Fruit fly (Drosophila melanogaster) whole organism, embryonic: ENCODE data around the gene MtnF.

Source experiments
- ATbp ChIP-seq: fragments of 200-800 bp; sonication (Bioruptor generic); optimal IDR thresholded peaks from 2 replicates; lab custom pipeline; 2017; ENCODE audit warnings: missing biosample characterization, mild to moderate bottlenecking, missing genetic modification characterization, missing genetic modification reagents
- B-H2 ChIP-seq: fragments of 200-800 bp; sonication (Bioruptor generic); optimal IDR thresholded peaks from 2 replicates; lab custom pipeline; 2018; ENCODE audit warnings: missing biosample characterization, mild to moderate bottlenecking, missing genetic modification characterization
- Blimp-1 ChIP-seq: fragments of 200-800 bp; sonication (Bioruptor generic); optimal IDR thresholded peaks from 3 replicates; lab custom pipeline; 2018; ENCODE audit warnings: missing biosample characterization, missing genetic modification characterization, mild to moderate bottlenecking, moderate library complexity, missing genetic modification reagents
- CG10274 ChIP-seq: fragments of 200-800 bp; sonication (Bioruptor generic); optimal IDR thresholded peaks from 3 replicates; lab custom pipeline; 2017; ENCODE audit warnings: missing biosample characterization, mild to moderate bottlenecking, missing genetic modification characterization
- CG10321 ChIP-seq: fragments of 200-800 bp; sonication (Bioruptor generic); IDR thresholded peaks from 2 replicates; pipeline ENCODE4 v1.3.6; 2022; ENCODE audit warnings: missing biosample characterization, missing genetic modification characterization
- CG12104 ChIP-seq: fragments of 200-800 bp; sonication (Bioruptor generic); optimal IDR thresholded peaks from 3 replicates; lab custom pipeline; 2016; ENCODE audit warnings: missing biosample characterization, missing genetic modification characterization
- CG12155 ChIP-seq: fragments of 200-800 bp; sonication (Bioruptor generic); optimal IDR thresholded peaks from 3 replicates; lab custom pipeline; 2016; ENCODE audit warnings: missing biosample characterization, missing genetic modification characterization
- CG14050 ChIP-seq: fragments of 200-800 bp; sonication (Bioruptor generic); IDR thresholded peaks from 3 replicates; pipeline ENCODE4 v1.3.6; 2022; ENCODE audit warnings: missing biosample characterization, missing genetic modification characterization
- CG16779 ChIP-seq: fragments of 200-800 bp; sonication (Bioruptor generic); IDR thresholded peaks from 2 replicates; pipeline ENCODE4 v1.3.6; 2022; ENCODE audit warnings: missing biosample characterization, missing genetic modification characterization
- CG1792 ChIP-seq: fragments of 200-800 bp; sonication (Bioruptor generic); optimal IDR thresholded peaks from 2 replicates; lab custom pipeline; 2016; ENCODE audit warnings: missing biosample characterization, missing genetic modification characterization
- CG2678 ChIP-seq: fragments of 200-800 bp; sonication (Bioruptor generic); optimal IDR thresholded peaks from 3 replicates; lab custom pipeline; 2019; ENCODE audit warnings: missing biosample characterization, mild to moderate bottlenecking, missing genetic modification characterization, moderate library complexity
- CG2712 ChIP-seq: fragments of 200-800 bp; optimal IDR thresholded peaks from 3 replicates; lab custom pipeline; 2019; ENCODE audit warnings: missing biosample characterization, mild to moderate bottlenecking, missing genetic modification characterization, moderate library complexity
- CG2889 ChIP-seq: fragments of 200-800 bp; sonication (Bioruptor generic); IDR thresholded peaks from 3 replicates; pipeline ENCODE4 v1.3.6; 2022; ENCODE audit warnings: missing biosample characterization, missing genetic modification characterization
- CG7556 ChIP-seq: fragments of 200-800 bp; sonication (Bioruptor generic); optimal IDR thresholded peaks from 2 replicates; lab custom pipeline; 2017; ENCODE audit warnings: missing biosample characterization, mild to moderate bottlenecking, missing genetic modification characterization
- CG9437 ChIP-seq: fragments of 200-800 bp; sonication (Bioruptor generic); optimal IDR thresholded peaks from 2 replicates; lab custom pipeline; 2018; ENCODE audit warnings: missing biosample characterization, mild to moderate bottlenecking, missing genetic modification characterization
- CG9932 ChIP-seq: fragments of 200-800 bp; sonication (Bioruptor generic); IDR thresholded peaks from 2 replicates; pipeline ENCODE4 v1.3.6; 2022; ENCODE audit warnings: missing biosample characterization, missing genetic modification characterization
- Camta ChIP-seq: fragments of 200-800 bp; sonication (Bioruptor generic); optimal IDR thresholded peaks from 2 replicates; lab custom pipeline; 2016; ENCODE audit warnings: missing biosample characterization, missing genetic modification characterization
- HLH54F ChIP-seq: fragments of 200-800 bp; sonication (Bioruptor generic); optimal IDR thresholded peaks from 3 replicates; lab custom pipeline; 2016; ENCODE audit warnings: missing biosample characterization, missing genetic modification characterization
- Hr3 ChIP-seq: fragments of 200-800 bp; sonication (Bioruptor generic); optimal IDR thresholded peaks from 3 replicates; lab custom pipeline; 2016; ENCODE audit warnings: missing biosample characterization, missing genetic modification characterization
- Nf-YA ChIP-seq: fragments of 200-800 bp; sonication (Bioruptor generic); IDR thresholded peaks from 2 replicates; pipeline ENCODE4 v1.3.6; 2022; ENCODE audit warnings: missing biosample characterization, missing genetic modification characterization
- Oaz ChIP-seq: fragments of 200-800 bp; sonication (Bioruptor generic); IDR thresholded peaks from 2 replicates; pipeline ENCODE4 v1.3.6; 2022; ENCODE audit warnings: missing biosample characterization, missing genetic modification characterization
- Rfx ChIP-seq: fragments of 200-800 bp; sonication (Bioruptor generic); IDR thresholded peaks from 2 replicates; pipeline ENCODE4 v1.3.6; 2022; ENCODE audit warnings: missing biosample characterization, missing genetic modification characterization
- Vsx1 ChIP-seq: fragments of 200-800 bp; sonication (Bioruptor generic); optimal IDR thresholded peaks from 2 replicates; lab custom pipeline; 2017; ENCODE audit warnings: missing biosample characterization, mild to moderate bottlenecking, missing genetic modification characterization, missing genetic modification reagents
- YL-1 ChIP-seq: fragments of 200-800 bp; sonication (Bioruptor generic); optimal IDR thresholded peaks from 3 replicates; lab custom pipeline; 2017; ENCODE audit warnings: missing biosample characterization, mild to moderate bottlenecking, missing genetic modification characterization
- amos ChIP-seq: fragments of 200-800 bp; sonication (Bioruptor generic); IDR thresholded peaks from 2 replicates; pipeline ENCODE4 v1.3.6; 2022; ENCODE audit warnings: missing biosample characterization, missing genetic modification characterization; ENCODE audit not compliant: partially characterized antibody
- ash1 ChIP-seq: fragments of 200-800 bp; sonication (Bioruptor generic); optimal IDR thresholded peaks from 2 replicates; lab custom pipeline; 2018; ENCODE audit warnings: missing biosample characterization, mild to moderate bottlenecking, missing genetic modification characterization
- ato ChIP-seq: fragments of 200-800 bp; sonication (Bioruptor generic); IDR thresholded peaks from 2 replicates; pipeline ENCODE4 v1.3.6; 2022; ENCODE audit warnings: missing biosample characterization, missing genetic modification characterization; ENCODE audit not compliant: partially characterized antibody
- br ChIP-seq: fragments of >200 bp; optimal IDR thresholded peaks from 2 replicates; lab custom pipeline; 2017
- chn ChIP-seq: fragments of 200-800 bp; sonication (Bioruptor generic); optimal IDR thresholded peaks from 2 replicates; lab custom pipeline; 2016; ENCODE audit warnings: missing biosample characterization, missing genetic modification characterization
- crol ChIP-seq: fragments of 200-800 bp; sonication (Bioruptor generic); IDR thresholded peaks from 2 replicates; pipeline ENCODE4 v1.3.6; 2022; ENCODE audit warnings: missing biosample characterization, missing genetic modification characterization
- da ChIP-seq: fragments of 200-800 bp; sonication (Bioruptor generic); optimal IDR thresholded peaks from 2 replicates; lab custom pipeline; 2016; ENCODE audit warnings: missing biosample characterization, missing genetic modification characterization
- ems ChIP-seq: fragments of 200-800 bp; sonication (Bioruptor generic); optimal IDR thresholded peaks from 3 replicates; lab custom pipeline; 2016; ENCODE audit warnings: missing biosample characterization, missing genetic modification characterization
- grn ChIP-seq: fragments of 200-800 bp; sonication (Bioruptor generic); optimal IDR thresholded peaks from 3 replicates; lab custom pipeline; 2017; ENCODE audit warnings: missing biosample characterization, missing genetic modification characterization
- gsb-n ChIP-seq: fragments of 200-800 bp; sonication (Bioruptor generic); optimal IDR thresholded peaks from 3 replicates; lab custom pipeline; 2018; ENCODE audit warnings: missing biosample characterization, mild to moderate bottlenecking, missing genetic modification characterization
- ham ChIP-seq: fragments of 200-800 bp; sonication (Bioruptor generic); IDR thresholded peaks from 2 replicates; pipeline ENCODE4 v1.3.6; 2022; ENCODE audit warnings: missing biosample characterization, missing genetic modification characterization
- inv ChIP-seq: fragments of 200-800 bp; sonication (Bioruptor generic); IDR thresholded peaks from 2 replicates; pipeline ENCODE4 v1.3.6; 2022; ENCODE audit warnings: missing biosample characterization, missing genetic modification characterization; ENCODE audit not compliant: partially characterized antibody
- jumu ChIP-seq: fragments of 200-800 bp; sonication (Bioruptor generic); optimal IDR thresholded peaks from 3 replicates; lab custom pipeline; 2016; ENCODE audit warnings: missing biosample characterization, missing genetic modification characterization
- kah ChIP-seq: fragments of 200-800 bp; sonication (Bioruptor generic); optimal IDR thresholded peaks from 2 replicates; lab custom pipeline; 2018; ENCODE audit warnings: missing biosample characterization, mild to moderate bottlenecking, missing genetic modification characterization
- lov ChIP-seq, 2 experiments: fragments of 200-800 bp in 1 of 2; fragments of >200 bp in 1 of 2; sonication (Bioruptor generic) in 1 of 2; IDR thresholded peaks in 1 of 2; optimal IDR thresholded peaks in 1 of 2; 2 replicates in 1 of 2; 3 replicates in 1 of 2; pipeline versions ENCODE4 v1.3.6 to Lab custom; 2017 to 2022; ENCODE audit warnings: missing biosample characterization in 1 of 2, missing genetic modification characterization in 1 of 2
- p53 ChIP-seq: fragments of 200-800 bp; sonication (Bioruptor generic); optimal IDR thresholded peaks from 2 replicates; lab custom pipeline; 2016; ENCODE audit warnings: missing biosample characterization, missing genetic modification characterization
- pb ChIP-seq: fragments of 200-800 bp; sonication (Bioruptor generic); optimal IDR thresholded peaks from 3 replicates; lab custom pipeline; 2016; ENCODE audit warnings: missing biosample characterization, missing genetic modification characterization
- pita ChIP-seq: fragments of 200-800 bp; sonication (Bioruptor generic); optimal IDR thresholded peaks from 2 replicates; lab custom pipeline; 2017; ENCODE audit warnings: missing biosample characterization, mild to moderate bottlenecking, missing genetic modification characterization
- psq ChIP-seq: fragments of 200-800 bp; sonication (Bioruptor generic); optimal IDR thresholded peaks from 2 replicates; lab custom pipeline; 2017; ENCODE audit warnings: missing biosample characterization, missing genetic modification characterization
- scrt ChIP-seq: fragments of 200-800 bp; sonication (Bioruptor generic); optimal IDR thresholded peaks from 2 replicates; lab custom pipeline; 2018; ENCODE audit warnings: missing biosample characterization, mild to moderate bottlenecking, missing genetic modification characterization, moderate library complexity
- sim ChIP-seq: fragments of 200-800 bp; sonication (Bioruptor generic); IDR thresholded peaks from 2 replicates; pipeline ENCODE4 v1.3.6; 2022; ENCODE audit warnings: missing biosample characterization, missing genetic modification characterization
- sisA ChIP-seq: fragments of 200-800 bp; sonication (Bioruptor generic); IDR thresholded peaks from 2 replicates; pipeline ENCODE4 v1.3.6; 2022; ENCODE audit warnings: missing biosample characterization, missing genetic modification characterization
- sna ChIP-seq: fragments of 200-800 bp; sonication (Bioruptor generic); IDR thresholded peaks from 2 replicates; pipeline ENCODE4 v1.3.6; 2022; ENCODE audit warnings: missing biosample characterization, missing genetic modification characterization; ENCODE audit not compliant: partially characterized antibody
- so ChIP-seq: fragments of 200-800 bp; sonication (Bioruptor generic); IDR thresholded peaks from 3 replicates; pipeline ENCODE4 v1.3.6; 2022; ENCODE audit warnings: missing biosample characterization, missing genetic modification characterization
- sob ChIP-seq: fragments of 200-800 bp; sonication (Bioruptor generic); IDR thresholded peaks from 2 replicates; pipeline ENCODE4 v1.3.6; 2022; ENCODE audit warnings: missing biosample characterization, missing genetic modification characterization
- ttk ChIP-seq: fragments of 200-800 bp; sonication (Bioruptor generic); IDR thresholded peaks from 2 replicates; pipeline ENCODE4 v2.1.2; 2022; ENCODE audit warnings: missing biosample characterization, missing genetic modification characterization
- vfl ChIP-seq: fragments of 200-800 bp; sonication (Bioruptor generic); optimal IDR thresholded peaks from 2 replicates; lab custom pipeline; 2016; ENCODE audit warnings: missing biosample characterization, missing genetic modification characterization
- wor ChIP-seq: fragments of 200-800 bp; sonication (Bioruptor generic); IDR thresholded peaks from 2 replicates; pipeline ENCODE4 v1.3.6; 2022; ENCODE audit warnings: missing biosample characterization, missing genetic modification characterization

The MtnF gene

DNA sequence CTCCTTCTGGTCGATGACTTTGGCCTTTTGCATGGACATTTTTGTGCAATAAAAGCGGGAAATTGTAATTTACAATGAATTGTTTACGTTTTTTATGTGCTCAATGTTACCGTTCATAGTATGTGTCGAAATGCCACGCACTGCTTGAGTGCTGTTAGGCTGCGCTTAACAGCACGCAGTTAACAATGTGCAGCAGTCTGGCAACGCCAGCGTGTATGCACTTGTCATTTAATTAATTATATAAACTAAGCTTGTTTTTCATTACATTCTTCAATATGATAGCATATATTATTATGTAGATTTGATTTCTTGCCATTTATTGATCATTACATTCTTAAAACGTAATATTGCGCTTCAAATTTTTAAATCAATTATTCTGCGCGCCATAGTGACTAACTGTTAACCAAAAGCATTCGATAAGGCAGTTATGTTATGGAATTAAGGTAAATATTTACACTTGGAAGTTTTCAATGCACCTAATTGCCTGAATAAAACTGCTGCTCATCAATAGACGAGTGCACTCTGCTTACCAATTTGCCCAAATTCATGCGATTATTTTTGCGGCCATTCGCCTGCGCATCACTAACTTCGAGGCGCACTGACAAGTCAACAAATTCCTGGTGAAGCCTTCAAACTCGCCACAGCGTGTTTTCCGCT lies 49.8 kb downstream of the MtnF start, which contains the start of the genes CG13625 and mld:
CG13625 (minus strand) TSS at position 119 of the 657 bp plus-strand sequence.
mld (plus strand) TSS at position 612 of the 657 bp plus-strand sequence.
- TF ChIP-seq crol (GFP tag; lab: Robert Waterston, UW) (no peak), CG9437 (GFP tag; lab: Kevin White, UChicago) (peak; percentile 71), CG7556 (GFP tag; lab: Kevin White, UChicago) (no peak), br (lab: Kevin White, UChicago) (no peak), HLH54F (GFP tag; lab: Kevin White, UChicago) (no peak), so (no peak), p53 (GFP tag; lab: Kevin White, UChicago) (no peak), ham (GFP tag; lab: Robert Waterston, UW) (no peak), gsb-n (tag; lab: Kevin White, UChicago) (no peak), CG10321 (no peak), CG14050 (no peak), ash1 (GFP tag; lab: Kevin White, UChicago) (no peak), psq (GFP tag; lab: Kevin White, UChicago) (no peak), sisA (no peak), kah (peak; percentile 16), ato (GFP tag; lab: Robert Waterston, UW) (no peak), amos (GFP tag; lab: Robert Waterston, UW) (no peak), jumu (GFP tag; lab: Kevin White, UChicago) (no peak), chn (GFP tag; lab: Kevin White, UChicago) (peak; percentile 18), scrt (GFP tag; lab: Kevin White, UChicago) (no peak), CG12104 (GFP tag; lab: Kevin White, UChicago) (no peak), Vsx1 (GFP tag; lab: Kevin White, UChicago) (no peak), ttk (GFP tag; lab: Robert Waterston, UW) (no peak), CG1792 (no peak), pita (GFP tag; lab: Kevin White, UChicago) (no peak), Nf-YA (GFP tag; lab: Robert Waterston, UW) (no peak), CG16779 (GFP tag; lab: Robert Waterston, UW) (no peak), CG2712 (tag; lab: Kevin White, UChicago) (peak; percentile 6), ems (GFP tag; lab: Kevin White, UChicago) (no peak), sob (GFP tag; lab: Robert Waterston, UW) (no peak), Camta (no peak), Hr3 (GFP tag; lab: Kevin White, UChicago) (no peak), grn (GFP tag; lab: Kevin White, UChicago) (no peak), inv (GFP tag; lab: Robert Waterston, UW) (no peak), ATbp (GFP tag; lab: Kevin White, UChicago) (no peak), pb (no peak), lov (optimal IDR thresholded peaks at IDR 0.05; lab: Kevin White, UChicago) (no peak), lov (GFP tag; IDR thresholded peaks at IDR 0.05; lab: Robert Waterston, UW) (no peak), sna (GFP tag; lab: Robert Waterston, UW) (no peak), Blimp-1 (GFP tag; lab: Kevin White, UChicago) (no peak), CG12155 (GFP tag; lab: Kevin White, UChicago) (no peak), da (GFP tag; lab: Kevin White, UChicago) (no peak), B-H2 (no peak), CG10274 (GFP tag; lab: Kevin White, UChicago) (no peak), CG2678 (tag; lab: Kevin White, UChicago) (peak; percentile 9), wor (GFP tag; lab: Robert Waterston, UW) (no peak), CG2889 (GFP tag; lab: Robert Waterston, UW) (no peak), CG9932 (GFP tag; lab: Robert Waterston, UW) (no peak), vfl (no peak), Rfx (GFP tag; lab: Robert Waterston, UW) (no peak), sim (GFP tag; lab: Robert Waterston, UW) (no peak), YL-1 (GFP tag; lab: Kevin White, UChicago) (peak; percentile 33), Oaz (no peak)
